Fruit fly (Drosophila melanogaster): ENCODE data around the gene B-H2.

DNA sequence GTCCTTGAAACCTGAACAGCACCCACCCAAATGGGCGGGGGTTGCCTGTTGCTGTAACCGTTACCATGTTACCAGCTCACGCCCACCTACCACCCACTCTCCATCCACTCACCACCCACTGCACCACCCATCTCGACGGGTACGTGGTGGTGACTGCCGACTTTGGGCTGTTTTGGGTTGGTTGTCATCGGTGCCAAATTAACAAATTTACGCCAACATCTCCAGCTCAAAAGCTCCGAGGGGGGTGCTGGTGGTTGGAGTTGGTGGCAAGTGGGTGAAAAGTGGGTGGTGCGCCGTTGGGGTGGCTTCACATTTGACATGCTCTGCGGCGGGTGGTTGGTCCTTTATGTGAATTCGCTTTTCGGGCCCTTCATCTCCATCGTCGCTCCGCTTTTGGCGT lies 25.3 kb downstream of the B-H2 start:
- TF ChIP-seq Sox15 (GFP tag; optimal IDR thresholded peaks at IDR 0.05) (no peak), achi (GFP tag; optimal IDR thresholded peaks at IDR 0.05) (no peak), topi (GFP tag; optimal IDR thresholded peaks at IDR 0.05) (no peak)

Measured in whole organism, prepupa.